Fruit fly (Drosophila melanogaster): Measurements from ENCODE around the gene Eaf6.

DNA sequence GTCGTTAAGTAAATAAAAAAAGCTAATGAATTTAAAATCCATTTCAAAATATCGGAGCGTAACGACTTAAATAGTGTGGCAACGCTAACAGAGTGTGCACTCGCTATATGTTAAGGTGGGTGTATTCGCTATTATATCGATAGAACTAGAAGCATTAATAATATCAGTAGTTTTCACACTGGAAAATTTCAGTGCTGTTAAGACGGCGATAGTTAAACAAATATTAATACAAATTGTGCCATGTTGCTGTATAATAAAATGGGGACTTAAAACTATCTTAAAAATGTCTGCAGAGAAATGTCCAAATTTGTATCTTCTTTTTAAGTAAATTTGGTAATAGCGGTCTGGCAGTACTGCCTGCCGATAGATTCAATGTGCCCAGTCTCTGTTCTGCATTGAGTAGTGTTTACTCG lies 24.8 kb downstream of the Eaf6 start:
- peak; percentile 84 for TF ChIP-seq ap (GFP tag; IDR thresholded peaks at IDR 0.05)
- TF ChIP-seq CG30020 (tag; optimal IDR thresholded peaks at IDR 0.05), result no peak
- TF ChIP-seq gce (GFP tag; IDR thresholded peaks at IDR 0.05), result peak; percentile 78; the same call in 2 of the 3 replicates
- peak; percentile 68 for TF ChIP-seq tio (GFP tag; optimal IDR thresholded peaks at IDR 0.05)
- TF ChIP-seq CG11695 (GFP tag; IDR thresholded peaks at IDR 0.05), result peak; percentile 55; the same call in 1 of the 3 replicates
- no peak for TF ChIP-seq Dfd (GFP tag; optimal IDR thresholded peaks at IDR 0.05)
- peak; percentile 93 for TF ChIP-seq CG32532 (GFP tag; IDR thresholded peaks at IDR 0.05)
- TF ChIP-seq yki (optimal IDR thresholded peaks at IDR 0.05), result no peak
- no peak for TF ChIP-seq eve (GFP tag; optimal IDR thresholded peaks at IDR 0.05)
- peak; percentile 67 for TF ChIP-seq CG18011 (GFP tag; optimal IDR thresholded peaks at IDR 0.05)
- TF ChIP-seq CG4820 (GFP tag; optimal IDR thresholded peaks at IDR 0.05), result peak; percentile 86
- TF ChIP-seq dimm (GFP tag; IDR thresholded peaks at IDR 0.05), result peak; percentile 81
- TF ChIP-seq kah (GFP tag; optimal IDR thresholded peaks at IDR 0.05), result no peak
